Worm (Caenorhabditis elegans) whole organism, mixed stage, embryonic: ENCODE measurements around the gene R12B2.8.

Source experiments
- ceh-43 ChIP-seq: fragments of 200-800 bp; sonication (Bioruptor generic); optimal IDR thresholded peaks from 2 replicates; lab custom pipeline; 2018; ENCODE audit warnings: mild to moderate bottlenecking, missing genetic modification characterization, moderate library complexity, missing compliant biosample characterization
- ces-1 ChIP-seq: fragments of 150-350 bp; optimal IDR thresholded peaks from 2 replicates; lab custom pipeline; 2014; ENCODE audit warnings: missing biosample characterization, missing genetic modification reagents, missing genetic modification characterization
- elt-1 ChIP-seq: sonication (generic microtip); optimal IDR thresholded peaks from 2 replicates; lab custom pipeline; 2017; ENCODE audit warnings: missing genetic modification characterization, mild to moderate bottlenecking, missing compliant biosample characterization, antibody characterized with exemption, moderate library complexity, borderline replicate concordance; ENCODE audit not compliant: insufficient read depth
- elt-3 ChIP-seq: fragments of 150-350 bp; optimal IDR thresholded peaks from 2 replicates; lab custom pipeline; 2014; ENCODE audit warnings: missing biosample characterization, missing genetic modification characterization
- lin-13 ChIP-seq: fragments of 150-350 bp; optimal IDR thresholded peaks from 2 replicates; lab custom pipeline; 2014; ENCODE audit warnings: missing biosample characterization, missing genetic modification characterization
- lsy-2 ChIP-seq: fragments of 150-350 bp; optimal IDR thresholded peaks from 2 replicates; lab custom pipeline; 2014; ENCODE audit warnings: missing biosample characterization, missing genetic modification characterization
- nhr-28 ChIP-seq: fragments of 150-350 bp; optimal IDR thresholded peaks from 2 replicates; lab custom pipeline; 2014; ENCODE audit warnings: missing biosample characterization, missing genetic modification characterization
- nhr-76 ChIP-seq: sonication (generic microtip); optimal IDR thresholded peaks from 2 replicates; lab custom pipeline; 2017; ENCODE audit warnings: missing biosample characterization, missing genetic modification characterization
- pha-4 ChIP-seq: fragments of 150-350 bp; optimal IDR thresholded peaks from 2 replicates; lab custom pipeline; 2018; ENCODE audit warnings: missing biosample characterization, missing genetic modification reagents, missing genetic modification characterization
- snpc-4 ChIP-seq: fragments of 150-350 bp; optimal IDR thresholded peaks from 2 replicates; lab custom pipeline; 2014; ENCODE audit warnings: missing biosample characterization, missing genetic modification characterization
- tbx-8 ChIP-seq: fragments of 200-800 bp; sonication (Bioruptor generic); optimal IDR thresholded peaks from 2 replicates; lab custom pipeline; 2018; ENCODE audit warnings: mild to moderate bottlenecking, missing genetic modification characterization, moderate library complexity, missing compliant biosample characterization
- unc-39 ChIP-seq: fragments of 150-350 bp; optimal IDR thresholded peaks from 2 replicates; lab custom pipeline; 2014; ENCODE audit warnings: missing biosample characterization, missing genetic modification characterization
- unc-62 ChIP-seq: fragments of 150-350 bp; optimal IDR thresholded peaks from 2 replicates; lab custom pipeline; 2014; ENCODE audit warnings: missing biosample characterization, missing genetic modification reagents, missing genetic modification characterization
- ztf-11 ChIP-seq: fragments of 150-350 bp; optimal IDR thresholded peaks from 2 replicates; lab custom pipeline; 2014; ENCODE audit warnings: missing biosample characterization, missing genetic modification characterization

DNA sequence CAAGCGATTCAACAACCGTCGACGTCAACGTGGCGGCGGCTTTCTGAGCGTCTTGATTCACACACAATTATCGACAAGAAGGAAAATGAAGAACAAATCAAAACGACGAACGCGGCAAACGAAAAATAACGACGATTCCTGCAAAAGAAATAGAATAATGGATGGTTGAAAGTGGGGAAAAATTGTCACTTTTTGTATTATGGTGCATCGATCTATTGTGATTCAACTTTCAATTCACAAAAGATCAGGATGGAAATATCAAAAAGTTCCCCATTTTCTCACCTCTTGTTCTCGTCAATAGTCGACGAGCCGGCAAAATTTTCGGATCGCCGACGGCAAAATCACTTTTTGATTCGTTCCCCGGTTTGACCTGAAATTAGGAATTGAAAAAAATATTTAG is 9.7 kb downstream of the R12B2.8 start, which contains the start of the genes R12B2.13 and mdt-15:
- TF ChIP-seq elt-3 (tag; lab: Kevin White, UChicago) (no peak), unc-39 (tag; lab: Kevin White, UChicago) (no peak), ztf-11 (tag; lab: Kevin White, UChicago) (no peak), lin-13 (tag; lab: Kevin White, UChicago) (no peak), nhr-28 (tag; lab: Kevin White, UChicago) (no peak), lsy-2 (tag; lab: Kevin White, UChicago) (no peak), unc-62 (GFP tag; lab: Kevin White, UChicago) (no peak), snpc-4 (tag; lab: Kevin White, UChicago) (no peak), tbx-8 (GFP tag; lab: Kevin White, UChicago) (no peak), pha-4 (tag; lab: Kevin White, UChicago) (no peak), ces-1 (GFP tag; lab: Kevin White, UChicago) (no peak), ceh-43 (GFP tag; lab: Kevin White, UChicago) (no peak), nhr-76 (tag; lab: Kevin White, UChicago) (no peak), elt-1 (tag; lab: Kevin White, UChicago) (no peak)
